Fruit fly (Drosophila melanogaster): Measurements from ENCODE around the gene Gnpnat.

Gene Gnpnat

DNA sequence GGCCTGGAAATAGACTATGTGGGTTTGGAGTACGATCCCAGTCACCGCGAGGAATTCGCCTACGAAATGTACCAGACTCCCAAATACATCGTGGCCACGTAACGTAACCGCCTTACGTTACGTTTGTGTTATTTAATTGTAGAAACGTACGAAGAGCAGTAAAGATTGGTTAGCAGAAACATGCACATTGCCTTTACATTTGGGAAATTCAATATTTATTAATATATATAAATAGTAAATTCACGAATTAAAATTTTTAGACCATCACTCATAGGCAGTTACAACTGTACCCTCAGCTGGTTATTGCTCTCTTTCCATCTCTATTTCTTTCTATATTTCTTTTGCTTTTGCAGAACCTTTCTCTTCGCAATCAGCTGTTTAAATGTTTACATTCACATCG lies at the start of gene Gnpnat:
TSS of gene Gnpnat (plus strand) at position 385 of the 400 bp plus-strand sequence.
- TF ChIP-seq CG9727 (GFP tag; optimal IDR thresholded peaks at IDR 0.05) (peak; percentile 60), CG12659 (GFP tag; optimal IDR thresholded peaks at IDR 0.05) (peak; percentile 55), CG9932 (GFP tag; IDR thresholded peaks at IDR 0.05) (no peak), Hr51 (GFP tag; optimal IDR thresholded peaks at IDR 0.05) (peak in 1 of 2 experiments; percentile 57), E2f2 (GFP tag; IDR thresholded peaks at IDR 0.05) (no peak), CG11093 (GFP tag; IDR thresholded peaks at IDR 0.05) (no peak), CG13775 (GFP tag; optimal IDR thresholded peaks at IDR 0.05) (peak; percentile 52), CG1647 (GFP tag; optimal IDR thresholded peaks at IDR 0.05) (no peak), CG4404 (GFP tag; IDR thresholded peaks at IDR 0.05) (no peak), CG6175 (GFP tag; IDR thresholded peaks at IDR 0.05) (no peak), CG10654 (GFP tag; optimal IDR thresholded peaks at IDR 0.05) (peak; percentile 27), MTF-1 (GFP tag; optimal IDR thresholded peaks at IDR 0.05; ENCODE audit: borderline replicate concordance) (peak; percentile 24), Max (GFP tag; optimal IDR thresholded peaks at IDR 0.05) (peak; percentile 6), CG12219 (GFP tag; optimal IDR thresholded peaks at IDR 0.05) (peak; percentile 41), CG13424 (tag; optimal IDR thresholded peaks at IDR 0.05) (peak; percentile 68), CG2678 (tag; optimal IDR thresholded peaks at IDR 0.05) (peak; percentile 71), CG18476 (GFP tag; optimal IDR thresholded peaks at IDR 0.05) (peak; percentile 18), dati (GFP tag; IDR thresholded peaks at IDR 0.05) (no peak), Dek (tag; optimal IDR thresholded peaks at IDR 0.05) (peak; percentile 51), lilli (GFP tag; optimal IDR thresholded peaks at IDR 0.05) (peak; percentile 39), CG12744 (GFP tag; optimal IDR thresholded peaks at IDR 0.05) (no peak), CG17568 (GFP tag; optimal IDR thresholded peaks at IDR 0.05) (no peak), Eip74EF (GFP tag; optimal IDR thresholded peaks at IDR 0.05) (peak in 1 of 2 experiments; percentile 25), sens (GFP tag) (peak; percentile 80), caup (GFP tag; optimal IDR thresholded peaks at IDR 0.05; ENCODE audit: severe bottlenecking) (peak; percentile 48), sd (tag; optimal IDR thresholded peaks at IDR 0.05) (peak; percentile 8), CG4730 (GFP tag; IDR thresholded peaks at IDR 0.05) (no peak), Ptx1 (GFP tag; IDR thresholded peaks at IDR 0.05) (no peak), Aef1 (GFP tag; IDR thresholded peaks at IDR 0.05) (no peak), CG8281 (tag; optimal IDR thresholded peaks at IDR 0.05) (no peak), CG10366 (GFP tag; IDR thresholded peaks at IDR 0.05) (no peak), fd64A (GFP tag; optimal IDR thresholded peaks at IDR 0.05) (no peak), Atf-2 (GFP tag; optimal IDR thresholded peaks at IDR 0.05) (no peak), Spps (tag; optimal IDR thresholded peaks at IDR 0.05) (peak; percentile 29), CG6854 (GFP tag; optimal IDR thresholded peaks at IDR 0.05) (peak; percentile 29), CG18764 (GFP tag; optimal IDR thresholded peaks at IDR 0.05) (no peak), Neu2 (GFP tag; optimal IDR thresholded peaks at IDR 0.05; ENCODE audit: borderline replicate concordance) (no peak), gro (GFP tag; optimal IDR thresholded peaks at IDR 0.05) (no peak), sqz (GFP tag; optimal IDR thresholded peaks at IDR 0.05) (no peak), ro (GFP tag; IDR thresholded peaks at IDR 0.05) (no peak), lmd (GFP tag; IDR thresholded peaks at IDR 0.05) (no peak), CG9876 (GFP tag; optimal IDR thresholded peaks at IDR 0.05) (no peak), HLH3B (GFP tag; IDR thresholded peaks at IDR 0.05) (no peak), CG32772 (GFP tag; IDR thresholded peaks at IDR 0.05) (no peak), Dfd (GFP tag; optimal IDR thresholded peaks at IDR 0.05) (no peak), CG14710 (tag; optimal IDR thresholded peaks at IDR 0.05) (peak; percentile 32), HmgD (GFP tag; optimal IDR thresholded peaks at IDR 0.05) (no peak), stwl (tag; optimal IDR thresholded peaks at IDR 0.05) (no peak), CG3407 (GFP tag; optimal IDR thresholded peaks at IDR 0.05) (peak; percentile 31), Dip2 (GFP tag; IDR thresholded peaks at IDR 0.05) (no peak), cas (GFP tag; IDR thresholded peaks at IDR 0.05) (no peak), CG14050 (GFP tag; IDR thresholded peaks at IDR 0.05) (no peak)
